Fruit fly (Drosophila melanogaster) whole organism, embryonic: ENCODE results near the gene htk.

Source experiments
- BtbVII ChIP-seq: fragments of 200-800 bp; sonication (Bioruptor generic); optimal IDR thresholded peaks from 3 replicates; lab custom pipeline; 2017; ENCODE audit warnings: missing biosample characterization, mild to moderate bottlenecking, missing genetic modification characterization
- CG10543 ChIP-seq: fragments of 200-800 bp; sonication (Bioruptor generic); optimal IDR thresholded peaks from 3 replicates; lab custom pipeline; 2017; ENCODE audit warnings: missing biosample characterization, mild to moderate bottlenecking, missing genetic modification characterization, moderate library complexity
- CG12744 ChIP-seq: fragments of 200-800 bp; sonication (Bioruptor generic); optimal IDR thresholded peaks from 2 replicates; lab custom pipeline; 2016; ENCODE audit warnings: missing biosample characterization, missing genetic modification characterization
- CG13287 ChIP-seq: fragments of 200-800 bp; sonication (Bioruptor generic); IDR thresholded peaks from 2 replicates; pipeline ENCODE4 v1.3.6; 2022; ENCODE audit warnings: missing biosample characterization, missing genetic modification characterization; ENCODE audit not compliant: partially characterized antibody
- CG13624 ChIP-seq: fragments of 200-800 bp; sonication (Bioruptor generic); optimal IDR thresholded peaks from 2 replicates; lab custom pipeline; 2016; ENCODE audit warnings: missing biosample characterization, missing genetic modification characterization
- CG14441 ChIP-seq: fragments of 200-800 bp; sonication (Bioruptor generic); IDR thresholded peaks from 2 replicates; pipeline ENCODE4 v1.3.6; 2022; ENCODE audit warnings: missing biosample characterization, missing genetic modification characterization
- CG16815 ChIP-seq: fragments of 200-800 bp; sonication (Bioruptor generic); optimal IDR thresholded peaks from 3 replicates; lab custom pipeline; 2017; ENCODE audit warnings: missing biosample characterization, mild to moderate bottlenecking, missing genetic modification characterization
- CG17186 ChIP-seq: fragments of 200-800 bp; sonication (Bioruptor generic); optimal IDR thresholded peaks from 3 replicates; lab custom pipeline; 2017; ENCODE audit warnings: missing biosample characterization, missing genetic modification reagents, missing genetic modification characterization
- CG17361 ChIP-seq: fragments of 200-800 bp; sonication (Bioruptor generic); IDR thresholded peaks from 3 replicates; pipeline ENCODE4 v1.3.6; 2022; ENCODE audit warnings: missing biosample characterization, missing genetic modification characterization
- CG18619 ChIP-seq: fragments of 200-800 bp; sonication (Bioruptor generic); optimal IDR thresholded peaks from 3 replicates; lab custom pipeline; 2017; ENCODE audit warnings: missing biosample characterization, mild to moderate bottlenecking, missing genetic modification characterization
- CG2889 ChIP-seq: fragments of 200-800 bp; sonication (Bioruptor generic); IDR thresholded peaks from 3 replicates; pipeline ENCODE4 v1.3.6; 2022; ENCODE audit warnings: missing biosample characterization, missing genetic modification characterization
- CG32772 ChIP-seq: fragments of 200-800 bp; sonication (Bioruptor generic); IDR thresholded peaks from 2 replicates; pipeline ENCODE4 v1.3.6; 2022; ENCODE audit warnings: missing biosample characterization, missing genetic modification characterization
- CG34224 ChIP-seq: fragments of 200-800 bp; sonication (Bioruptor generic); IDR thresholded peaks from 3 replicates; pipeline ENCODE4 v1.3.6; 2022; ENCODE audit warnings: missing biosample characterization, missing genetic modification characterization; ENCODE audit not compliant: partially characterized antibody
- CG43689 ChIP-seq: fragments of 200-800 bp; sonication (Bioruptor generic); IDR thresholded peaks from 2 replicates; pipeline ENCODE4 v1.3.6; 2022; ENCODE audit warnings: missing biosample characterization, missing genetic modification characterization
- CG4730 ChIP-seq: fragments of 200-800 bp; sonication (Bioruptor generic); IDR thresholded peaks from 2 replicates; pipeline ENCODE4 v1.3.6; 2022; ENCODE audit warnings: missing biosample characterization, missing genetic modification characterization
- CG6854 ChIP-seq: fragments of 200-800 bp; sonication (Bioruptor generic); optimal IDR thresholded peaks from 3 replicates; lab custom pipeline; 2017; ENCODE audit warnings: missing biosample characterization, mild to moderate bottlenecking, missing genetic modification characterization
- CG7839 ChIP-seq: fragments of 200-800 bp; sonication (Bioruptor generic); optimal IDR thresholded peaks from 3 replicates; lab custom pipeline; 2018; ENCODE audit warnings: missing biosample characterization, mild to moderate bottlenecking, missing genetic modification characterization, moderate library complexity
- CG7928 ChIP-seq: fragments of 200-800 bp; sonication (Bioruptor generic); optimal IDR thresholded peaks from 2 replicates; lab custom pipeline; 2017; ENCODE audit warnings: missing biosample characterization, mild to moderate bottlenecking, missing genetic modification characterization
- CG7987 ChIP-seq: fragments of 200-800 bp; sonication (Bioruptor generic); optimal IDR thresholded peaks from 2 replicates; lab custom pipeline; 2018; ENCODE audit warnings: missing biosample characterization, mild to moderate bottlenecking, missing genetic modification characterization, moderate library complexity
- CG8478 ChIP-seq: fragments of >200 bp; optimal IDR thresholded peaks from 2 replicates; lab custom pipeline; 2018
- CTCF ChIP-seq: fragments of 200-800 bp; sonication (Bioruptor generic); optimal IDR thresholded peaks from 2 replicates; lab custom pipeline; 2017; ENCODE audit warnings: missing biosample characterization, mild to moderate bottlenecking, missing genetic modification characterization, moderate library complexity
- Dad ChIP-seq: fragments of 200-800 bp; sonication (Bioruptor generic); optimal IDR thresholded peaks from 3 replicates; lab custom pipeline; 2016; ENCODE audit warnings: missing biosample characterization, missing genetic modification characterization
- Dbx ChIP-seq: fragments of 200-800 bp; sonication (Bioruptor generic); IDR thresholded peaks from 3 replicates; pipeline ENCODE4 v1.3.6; 2022; ENCODE audit warnings: missing biosample characterization, missing genetic modification characterization
- Ets65A ChIP-seq: fragments of 200-800 bp; sonication (Bioruptor generic); peaks from one replicate; lab custom pipeline; 2016; ENCODE audit warnings: missing biosample characterization, missing genetic modification characterization
- GATAe ChIP-seq: fragments of 200-800 bp; sonication (Bioruptor generic); conservative IDR thresholded peaks from 2 replicates; pipeline ENCODE4 v1.3.6; 2022; ENCODE audit warnings: missing biosample characterization, missing genetic modification characterization
- Lhr ChIP-seq: fragments of 200-800 bp; sonication (Bioruptor generic); optimal IDR thresholded peaks from 3 replicates; lab custom pipeline; 2017; ENCODE audit warnings: mild to moderate bottlenecking, missing biosample characterization, missing genetic modification reagents, missing genetic modification characterization
- Lim3 ChIP-seq: fragments of 200-800 bp; sonication (Bioruptor generic); IDR thresholded peaks from 2 replicates; pipeline ENCODE4 v1.3.6; 2022; ENCODE audit warnings: missing biosample characterization, missing genetic modification characterization
- Mad ChIP-seq: fragments of 200-800 bp; sonication (Bioruptor generic); optimal IDR thresholded peaks from 2 replicates; lab custom pipeline; 2016; ENCODE audit warnings: missing biosample characterization, missing genetic modification characterization
- Nf-YC ChIP-seq: fragments of 200-800 bp; optimal IDR thresholded peaks from 3 replicates; lab custom pipeline; 2019; ENCODE audit warnings: missing biosample characterization, mild to moderate bottlenecking, missing genetic modification characterization, moderate library complexity
- PHDP ChIP-seq: fragments of 200-800 bp; sonication (Bioruptor generic); optimal IDR thresholded peaks from 3 replicates; lab custom pipeline; 2018; ENCODE audit warnings: missing biosample characterization, mild to moderate bottlenecking, missing genetic modification characterization, moderate library complexity
- Side ChIP-seq: fragments of 200-800 bp; sonication (Bioruptor generic); optimal IDR thresholded peaks from 2 replicates; lab custom pipeline; 2016; ENCODE audit warnings: missing biosample characterization, missing genetic modification characterization
- Stat92E ChIP-seq, 3 experiments: fragments of >200 bp in 2 of 3; fragments of 200-800 bp in 1 of 3; sonication (Bioruptor generic) in 1 of 3; optimal IDR thresholded peaks; 2 replicates each; lab custom pipeline; 2017 to 2019; ENCODE audit warnings: missing biosample characterization in 3 of 3, missing genetic modification characterization in 3 of 3, mild to moderate bottlenecking in 1 of 3, moderate library complexity in 1 of 3
- Xrp1 ChIP-seq: fragments of 200-800 bp; sonication (Bioruptor generic); IDR thresholded peaks from 2 replicates; pipeline ENCODE4 v1.3.6; 2022; ENCODE audit warnings: missing biosample characterization, missing genetic modification characterization
- ap ChIP-seq: fragments of 200-800 bp; sonication (Bioruptor generic); IDR thresholded peaks from 2 replicates; pipeline ENCODE4 v1.3.6; 2022; ENCODE audit warnings: missing biosample characterization, missing genetic modification characterization
- az2 ChIP-seq: fragments of 200-800 bp; sonication (Bioruptor generic); optimal IDR thresholded peaks from 3 replicates; lab custom pipeline; 2016; ENCODE audit warnings: missing biosample characterization, missing genetic modification characterization
- bbx ChIP-seq: fragments of 200-800 bp; sonication (Bioruptor generic); IDR thresholded peaks from 2 replicates; pipeline ENCODE4 v1.3.6; 2022; ENCODE audit warnings: missing biosample characterization, missing genetic modification characterization; ENCODE audit not compliant: partially characterized antibody
- danr ChIP-seq: fragments of 200-800 bp; sonication (Bioruptor generic); IDR thresholded peaks from 2 replicates; pipeline ENCODE4 v1.3.6; 2022; ENCODE audit warnings: missing biosample characterization, missing genetic modification characterization
- eve ChIP-seq, 2 experiments: fragments of >200 bp; optimal IDR thresholded peaks; 2 replicates each; lab custom pipeline; 2017; ENCODE audit warnings: missing biosample characterization in 2 of 2, missing genetic modification characterization in 2 of 2
- fd102C ChIP-seq: fragments of 200-800 bp; sonication (Bioruptor generic); optimal IDR thresholded peaks from 2 replicates; lab custom pipeline; 2018; ENCODE audit warnings: missing biosample characterization, mild to moderate bottlenecking, missing genetic modification characterization, moderate library complexity
- fru ChIP-seq: fragments of >200 bp; optimal IDR thresholded peaks from 2 replicates; lab custom pipeline; 2017
- lilli ChIP-seq: fragments of 200-800 bp; sonication (Bioruptor generic); optimal IDR thresholded peaks from 3 replicates; lab custom pipeline; 2016; ENCODE audit warnings: missing biosample characterization, missing genetic modification characterization
- maf-S ChIP-seq: fragments of 200-800 bp; sonication (Bioruptor generic); optimal IDR thresholded peaks from 2 replicates; lab custom pipeline; 2016; ENCODE audit warnings: missing biosample characterization, missing genetic modification characterization
- odd ChIP-seq: fragments of 200-800 bp; sonication (Bioruptor generic); optimal IDR thresholded peaks from 2 replicates; lab custom pipeline; 2017; ENCODE audit warnings: missing biosample characterization, mild to moderate bottlenecking, missing genetic modification characterization
- pnt ChIP-seq: fragments of 200-800 bp; sonication (Bioruptor generic); optimal IDR thresholded peaks from 3 replicates; lab custom pipeline; 2016; ENCODE audit warnings: missing biosample characterization, missing genetic modification characterization
- pum ChIP-seq: fragments of 200-800 bp; sonication (Bioruptor generic); optimal IDR thresholded peaks from 2 replicates; lab custom pipeline; 2016; ENCODE audit warnings: missing biosample characterization, missing genetic modification characterization
- rib ChIP-seq: fragments of 200-800 bp; sonication (Bioruptor generic); IDR thresholded peaks from 2 replicates; pipeline ENCODE4 v1.3.6; 2022; ENCODE audit warnings: missing biosample characterization, missing genetic modification characterization
- schlank ChIP-seq: fragments of 200-800 bp; sonication (Bioruptor generic); optimal IDR thresholded peaks from 2 replicates; lab custom pipeline; 2018; ENCODE audit warnings: missing biosample characterization, mild to moderate bottlenecking, missing genetic modification characterization
- sima ChIP-seq: fragments of 200-800 bp; sonication (Bioruptor generic); optimal IDR thresholded peaks from 2 replicates; lab custom pipeline; 2016; ENCODE audit warnings: missing biosample characterization, missing genetic modification characterization
- vvl ChIP-seq: fragments of 200-800 bp; sonication (Bioruptor generic); IDR thresholded peaks from 2 replicates; pipeline ENCODE4 v1.3.6; 2022; ENCODE audit warnings: missing biosample characterization, missing genetic modification characterization
- wor ChIP-seq: fragments of 200-800 bp; sonication (Bioruptor generic); IDR thresholded peaks from 2 replicates; pipeline ENCODE4 v1.3.6; 2022; ENCODE audit warnings: missing biosample characterization, missing genetic modification characterization
- zfh1 ChIP-seq: fragments of 200-800 bp; sonication (Bioruptor generic); IDR thresholded peaks from 3 replicates; pipeline ENCODE4 v1.3.6; 2022; ENCODE audit warnings: missing biosample characterization, missing genetic modification characterization

htk gene

dm6 chrX:18843229-18844033 is at the start of gene htk (continued):
- peak; percentile 39; the same call in 1 of the 2 replicates for TF ChIP-seq CG32772
- TF ChIP-seq lilli (GFP tag; lab: Kevin White, UChicago), result peak; percentile 80
- peak; percentile 22 for TF ChIP-seq CG16815 (GFP tag; lab: Kevin White, UChicago)
- TF ChIP-seq CTCF (GFP tag; lab: Kevin White, UChicago), result peak; percentile 99
- TF ChIP-seq az2, result peak; percentile 76
- TF ChIP-seq Xrp1 (GFP tag; lab: Robert Waterston, UW), result peak; percentile 64
- TF ChIP-seq maf-S (GFP tag; lab: Kevin White, UChicago), result peak; percentile 62
- TF ChIP-seq BtbVII (GFP tag; lab: Kevin White, UChicago), result no peak
- peak; percentile 76 for TF ChIP-seq CG17361 (GFP tag; lab: Robert Waterston, UW)
- TF ChIP-seq Dad, result peak; percentile 43
- peak; percentile 83 for TF ChIP-seq zfh1
- TF ChIP-seq vvl (GFP tag; lab: Robert Waterston, UW), result peak; percentile 88
- peak; percentile 74 for TF ChIP-seq CG12744 (GFP tag; lab: Kevin White, UChicago)
- TF ChIP-seq CG7987, result peak; percentile 72
- no peak for TF ChIP-seq Stat92E (GFP tag; optimal IDR thresholded peaks at IDR 0.05; lab: Kevin White, UChicago)
- peak; percentile 15 for TF ChIP-seq CG10543 (GFP tag; lab: Kevin White, UChicago)
- TF ChIP-seq CG6854 (GFP tag; lab: Kevin White, UChicago), result no peak
- TF ChIP-seq pnt (GFP tag; lab: Kevin White, UChicago), result peak; percentile 78
- TF ChIP-seq Dbx (GFP tag; lab: Robert Waterston, UW), result peak; percentile 86; the same call in 2 of the 3 replicates
- TF ChIP-seq eve (GFP tag; optimal IDR thresholded peaks at IDR 0.05; lab: Kevin White, UChicago), result no peak
- TF ChIP-seq CG2889 (GFP tag; lab: Robert Waterston, UW), result no peak
- TF ChIP-seq CG7928 (GFP tag; lab: Kevin White, UChicago), result peak; percentile 38
- TF ChIP-seq CG43689 (GFP tag; lab: Robert Waterston, UW), result no peak
- no peak for TF ChIP-seq sima (GFP tag; lab: Kevin White, UChicago)
- no peak for TF ChIP-seq wor (GFP tag; lab: Robert Waterston, UW)
- no peak for TF ChIP-seq CG8478 (lab: Kevin White, UChicago)
- peak; percentile 70 for TF ChIP-seq CG7839
- TF ChIP-seq Lhr (GFP tag; lab: Kevin White, UChicago), result peak; percentile 87
- TF ChIP-seq ap, result 0 out of 2 replicates have a peak, but pooled peaks have one; percentile 7
- 0 out of 2 replicates have a peak, but pooled peaks have one; percentile 25 for TF ChIP-seq CG4730 (GFP tag; lab: Robert Waterston, UW)
- TF ChIP-seq odd, result no peak
- TF ChIP-seq fru (lab: Kevin White, UChicago), result no peak
- peak; percentile 50 for TF ChIP-seq fd102C (GFP tag; lab: Kevin White, UChicago)
- TF ChIP-seq Lim3 (GFP tag; lab: Robert Waterston, UW), result no peak
- TF ChIP-seq danr (GFP tag; lab: Robert Waterston, UW), result no peak
- TF ChIP-seq pum (GFP tag; lab: Kevin White, UChicago), result peak; percentile 78
- TF ChIP-seq Mad (GFP tag; lab: Kevin White, UChicago), result peak; percentile 61
- peak; percentile 64 for TF ChIP-seq CG17186 (GFP tag; lab: Kevin White, UChicago)
- peak; percentile 44 for TF ChIP-seq PHDP
- peak; percentile 96 for TF ChIP-seq bbx
- TF ChIP-seq CG18619 (GFP tag; lab: Kevin White, UChicago), result peak; percentile 45
- TF ChIP-seq GATAe (GFP tag; lab: Robert Waterston, UW), result no peak
- peak; percentile 89 for TF ChIP-seq CG13287
- peak; percentile 79 for TF ChIP-seq CG13624 (GFP tag; lab: Kevin White, UChicago)
- peak; percentile 93 for TF ChIP-seq Ets65A (GFP tag; lab: Kevin White, UChicago)
- peak; percentile 60 for TF ChIP-seq Nf-YC (tag; lab: Kevin White, UChicago)
- peak; percentile 82 for TF ChIP-seq CG34224 (GFP tag; lab: Robert Waterston, UW)
- no peak for TF ChIP-seq rib
- peak; percentile 73 for TF ChIP-seq Side (GFP tag; lab: Kevin White, UChicago)
- peak; percentile 52 for TF ChIP-seq CG14441 (GFP tag; lab: Robert Waterston, UW)
- TF ChIP-seq schlank (tag; lab: Kevin White, UChicago), result no peak
